Fruit fly (Drosophila melanogaster) ovary, adult (tissue): ENCODE results near the gene CG33939.

Source experiments
- CG17801 ChIP-seq: fragments of 200-800 bp; optimal IDR thresholded peaks from 2 replicates; lab custom pipeline; 2019; ENCODE audit warnings: missing biosample characterization, mild to moderate bottlenecking, missing genetic modification characterization, moderate library complexity; ENCODE audit not compliant: partially characterized antibody

Gene CG33939

dm6 chrX:19174850-19175571 is at the start of gene CG33939:
Gene CG33939, minus strand, starts transcription at chrX:19174900.
- TF ChIP-seq CG17801 (GFP tag; lab: Kevin White, UChicago), result no peak

DNA sequence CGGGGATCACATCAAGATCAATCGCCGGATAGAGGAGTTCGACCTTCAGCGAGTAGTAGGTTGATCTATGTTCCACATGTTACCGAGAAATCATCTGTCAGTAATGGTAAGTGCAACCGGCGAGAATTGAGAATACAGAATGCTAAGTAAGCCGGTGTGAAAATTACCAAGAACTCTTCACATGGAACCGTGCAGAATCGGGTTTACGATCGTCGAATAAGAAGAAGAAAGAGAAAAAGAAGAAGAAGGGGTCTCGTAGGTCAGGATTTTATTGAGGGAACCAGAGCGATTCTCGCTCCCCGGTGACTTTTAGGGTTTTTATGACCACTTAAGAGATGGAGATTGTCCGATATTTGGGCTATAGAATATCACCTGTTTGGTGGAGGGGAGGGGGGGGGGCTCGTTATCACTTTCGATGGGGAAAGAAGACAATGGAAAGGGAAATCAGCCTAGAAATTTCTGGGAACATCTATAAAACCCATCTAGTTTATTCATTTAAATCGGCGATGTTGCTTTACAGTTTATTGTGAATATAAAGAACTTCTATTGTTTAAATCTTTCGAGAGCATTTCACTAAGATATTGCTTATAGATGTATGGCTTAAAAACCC is 46.4 kb upstream of the CG33939 start:
- no peak for TF ChIP-seq CG17801 (GFP tag; lab: Kevin White, UChicago)

DNA sequence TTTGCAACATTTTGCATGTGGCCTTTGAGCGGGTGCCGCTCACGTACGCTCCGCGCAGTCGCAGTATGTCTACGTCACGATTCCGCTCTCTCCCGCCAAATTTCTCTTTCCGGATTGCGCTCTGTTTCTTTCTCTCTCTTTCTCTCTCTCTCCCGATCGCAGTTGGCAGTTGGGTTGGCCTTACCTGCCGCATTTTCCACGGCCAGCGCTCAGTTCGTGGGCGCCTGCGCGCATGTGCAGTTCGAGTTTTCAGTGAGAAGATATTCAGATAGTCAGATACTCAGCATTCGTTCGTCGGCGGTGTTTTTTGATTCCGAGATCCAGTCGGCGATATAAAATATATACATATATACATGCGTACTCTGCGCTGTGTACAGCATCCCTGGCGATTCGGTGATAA is 45.7 kb upstream of the CG33939 start, which contains the start of gene CG7884:
Gene CG7884, plus strand, starts transcription at position 208 of the 400 bp plus-strand sequence.
- no peak for TF ChIP-seq CG17801 (GFP tag; lab: Kevin White, UChicago)

DNA sequence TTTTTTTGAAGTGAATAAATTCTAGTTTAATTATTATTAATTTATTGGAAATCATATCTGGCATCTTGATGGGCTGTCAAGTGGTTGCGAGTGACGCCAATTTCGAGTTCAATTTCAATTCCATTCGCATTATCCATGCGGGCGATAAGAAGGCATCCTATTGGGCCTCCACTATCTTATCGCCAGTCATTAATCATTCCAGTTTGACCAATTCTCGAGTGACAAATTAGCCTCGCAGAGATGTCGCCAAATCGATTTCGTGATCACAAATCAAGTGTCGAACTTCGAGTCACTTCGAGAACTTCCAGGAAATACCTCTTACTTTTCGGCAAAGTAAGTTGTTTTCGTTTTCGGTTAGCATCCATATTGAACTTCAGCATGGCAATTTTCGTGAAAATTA is 42.0 kb upstream of the CG33939 start:
- no peak for TF ChIP-seq CG17801 (GFP tag; lab: Kevin White, UChicago)

dm6 chrX:19215215-19215614 is 40.5 kb upstream of the CG33939 start, which contains the start of gene Muc18B:
Gene Muc18B, plus strand, starts transcription at chrX:19215515.
- no peak for TF ChIP-seq CG17801 (GFP tag; lab: Kevin White, UChicago)

- no peak for TF ChIP-seq CG17801 (GFP tag; lab: Kevin White, UChicago)
Observed at dm6 chrX:19212954-19213353, 38.3 kb upstream of the CG33939 start, which contains the start of gene Mur18B. Gene Mur18B, plus strand, starts transcription at chrX:19213254.

dm6 chrX:19211982-19212381 is 37.3 kb upstream of the CG33939 start, which contains the start of gene CG14195:
Gene CG14195, minus strand, starts transcription at chrX:19212082.
- TF ChIP-seq CG17801 (GFP tag; lab: Kevin White, UChicago), result no peak

DNA sequence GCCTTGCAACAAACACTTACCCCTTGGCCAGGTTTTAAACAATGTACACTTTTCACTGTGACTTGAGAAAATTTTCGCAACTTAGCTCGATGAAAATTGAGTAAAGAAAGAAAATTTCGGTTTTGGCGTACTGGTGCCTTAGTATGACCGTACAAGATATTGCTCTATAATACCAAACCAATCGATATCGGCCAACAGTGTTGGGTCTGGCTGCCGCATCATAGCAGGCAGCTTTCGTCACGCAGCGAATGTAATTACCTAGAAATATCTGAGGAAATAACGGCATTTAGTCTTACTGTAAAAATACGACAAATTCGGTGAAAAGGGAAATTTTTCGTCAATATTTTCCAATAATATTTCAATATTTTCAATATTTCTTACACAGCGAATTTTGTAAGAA is 33.3 kb upstream of the CG33939 start, which contains the start of gene Ulp1:
Gene Ulp1, minus strand, starts transcription at position 174 of the 400 bp plus-strand sequence.
- peak; percentile 41 for TF ChIP-seq CG17801 (GFP tag; lab: Kevin White, UChicago)

dm6 chrX:19201630-19202029 is 26.9 kb upstream of the CG33939 start, which contains the start of gene CG7990:
Gene CG7990, minus strand, starts transcription at chrX:19201979.
- no peak for TF ChIP-seq CG17801 (GFP tag; lab: Kevin White, UChicago)

DNA sequence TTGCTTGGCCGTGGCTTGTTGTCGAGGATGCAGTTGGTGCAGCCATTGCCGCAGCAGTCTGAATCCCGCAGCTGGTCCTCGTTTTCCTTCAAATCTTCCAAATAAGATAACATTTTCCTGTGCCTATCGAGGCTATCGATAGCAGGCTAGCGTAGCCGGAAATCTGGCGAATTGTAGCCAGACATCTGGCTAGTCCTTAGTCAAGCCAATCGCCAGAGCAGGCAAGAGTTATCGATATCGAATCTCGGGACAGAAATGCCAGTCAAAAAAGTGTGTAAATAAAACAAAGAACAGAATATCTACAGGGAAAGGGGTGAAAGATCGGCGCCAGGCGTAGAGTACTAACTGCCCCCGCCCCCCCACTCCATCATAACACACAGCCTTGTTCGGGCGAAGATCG is 18.6 kb upstream of the CG33939 start, which contains the start of the genes CG7914 and CG14194:
Gene CG7914, minus strand, starts transcription at position 113 of the 400 bp plus-strand sequence.
Gene CG14194, plus strand, starts transcription at position 220 of the 400 bp plus-strand sequence.
- peak; percentile 10 for TF ChIP-seq CG17801 (GFP tag; lab: Kevin White, UChicago)

DNA sequence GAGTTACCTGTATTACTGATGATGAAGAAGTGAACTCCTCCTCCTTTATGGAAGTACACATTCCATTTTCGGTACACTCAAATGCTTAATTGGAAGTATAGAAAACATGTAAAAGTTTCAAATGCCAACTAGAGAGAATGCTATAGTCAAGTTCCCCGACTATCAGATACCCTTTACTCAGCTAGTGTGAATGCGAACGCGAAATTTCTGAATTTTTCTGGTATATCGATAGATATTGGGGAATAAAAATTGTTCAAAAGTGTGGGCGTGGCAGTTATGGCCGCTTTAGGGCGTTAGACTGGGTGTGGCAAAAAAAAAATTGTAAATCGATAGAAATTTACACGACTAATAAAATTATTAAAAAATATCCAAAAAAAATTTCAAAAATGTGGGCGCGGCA is 16.9 kb upstream of the CG33939 start:
- no peak for TF ChIP-seq CG17801 (GFP tag; lab: Kevin White, UChicago)

dm6 chrX:19191050-19191449 is 16.4 kb upstream of the CG33939 start:
- TF ChIP-seq CG17801 (GFP tag; lab: Kevin White, UChicago), result no peak

DNA sequence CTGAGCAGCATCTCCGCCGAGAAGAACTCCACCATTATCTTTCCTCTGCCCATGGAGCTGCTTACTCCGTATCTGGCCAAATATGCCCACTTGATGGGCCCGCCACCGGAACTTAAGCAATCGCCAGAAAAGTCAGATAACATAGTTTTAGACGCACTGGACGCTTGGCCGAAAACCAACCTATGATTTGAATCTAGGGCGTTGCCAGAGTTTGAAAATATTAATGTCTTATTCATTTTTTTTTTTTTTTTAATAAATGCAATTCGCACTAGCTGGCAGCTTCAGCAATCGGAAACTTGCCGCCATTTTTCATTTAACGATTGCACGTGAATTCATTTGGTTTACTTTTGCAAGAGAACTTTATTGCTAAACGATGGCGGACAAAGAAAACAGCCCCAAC is 15.2 kb upstream of the CG33939 start, which contains the start of gene HP1D3csd:
Gene HP1D3csd, plus strand, starts transcription at position 312 of the 400 bp plus-strand sequence.
- peak; percentile 37 for TF ChIP-seq CG17801 (GFP tag; lab: Kevin White, UChicago)

- TF ChIP-seq CG17801 (GFP tag; lab: Kevin White, UChicago), result peak; percentile 80
Observed at dm6 chrX:19187624-19188085, 13.0 kb upstream of the CG33939 start, which contains the start of gene Mec2. Gene Mec2, plus strand, starts transcription at chrX:19188035.

- TF ChIP-seq CG17801 (GFP tag; lab: Kevin White, UChicago), result no peak
Observed at dm6 chrX:19183121-19183520, 8.4 kb upstream of the CG33939 start, which contains the start of gene CG33253. Gene CG33253, plus strand, starts transcription at chrX:19183421.
